Fruit fly (Drosophila melanogaster): ENCODE data around the gene cm.

cm gene

DNA sequence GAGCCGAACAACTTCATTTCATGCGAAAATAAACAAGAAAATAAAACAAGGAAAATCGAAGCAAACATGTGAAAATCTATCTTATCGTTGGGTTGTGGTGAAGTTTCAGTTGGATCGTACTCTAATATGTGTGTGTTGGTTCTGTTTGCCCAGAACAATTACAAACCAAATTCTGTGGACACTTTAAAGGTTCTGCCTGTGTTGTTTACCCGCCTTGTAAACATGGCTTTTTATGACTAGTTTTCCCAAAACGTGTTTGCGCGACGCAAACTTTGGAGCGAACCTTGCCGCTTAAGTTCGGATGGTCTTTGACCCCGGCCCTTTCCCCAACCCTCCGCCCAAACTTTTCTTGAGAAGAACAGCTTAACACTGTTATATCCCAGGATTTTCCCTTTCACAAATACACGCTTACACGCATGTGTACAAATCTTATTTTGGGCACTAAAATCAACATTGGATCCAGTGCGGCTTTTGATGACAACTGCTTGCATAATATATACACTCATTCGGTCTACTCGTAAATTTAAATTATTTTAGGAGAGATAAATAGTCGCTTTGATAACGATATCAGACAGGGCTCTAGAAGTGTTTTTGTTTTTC is 6.7 kb downstream of the cm start (continued):
- TF ChIP-seq sr (GFP tag; IDR thresholded peaks at IDR 0.05) (peak; percentile 54; the same call in 1 of the 3 replicates), CG17361 (GFP tag; IDR thresholded peaks at IDR 0.05) (peak; percentile 70; the same call in 2 of the 3 replicates), CG12236 (GFP tag; optimal IDR thresholded peaks at IDR 0.05) (peak; percentile 97), CG12744 (GFP tag; optimal IDR thresholded peaks at IDR 0.05) (peak; percentile 77), sisA (GFP tag; IDR thresholded peaks at IDR 0.05) (peak; percentile 18; the same call in 1 of the 2 replicates), caup (GFP tag; optimal IDR thresholded peaks at IDR 0.05; ENCODE audit: severe bottlenecking) (peak; percentile 84), CG4707 (GFP tag; optimal IDR thresholded peaks at IDR 0.05) (peak; percentile 79), ttk (GFP tag; IDR thresholded peaks at IDR 0.05) (peak; percentile 39; the same call in 1 of the 2 replicates), HmgZ (tag; optimal IDR thresholded peaks at IDR 0.05) (peak; percentile 83), org-1 (GFP tag; optimal IDR thresholded peaks at IDR 0.05) (peak; percentile 92), CG2129 (GFP tag; IDR thresholded peaks at IDR 0.05; ENCODE audit: partially characterized antibody) (no peak), Oli (tag; optimal IDR thresholded peaks at IDR 0.05) (peak; percentile 39), CG15011 (GFP tag; optimal IDR thresholded peaks at IDR 0.05) (peak; percentile 81), CG6175 (GFP tag; IDR thresholded peaks at IDR 0.05) (0 out of 3 replicates have a peak, but pooled peaks have one; percentile 32), CG17328 (GFP tag; IDR thresholded peaks at IDR 0.05) (peak; percentile 74), nmo (GFP tag; optimal IDR thresholded peaks at IDR 0.05) (peak; percentile 10), sob (GFP tag; IDR thresholded peaks at IDR 0.05) (peak; percentile 86), vfl (GFP tag; optimal IDR thresholded peaks at IDR 0.05) (peak; percentile 55), Hsf (GFP tag; optimal IDR thresholded peaks at IDR 0.05) (peak; percentile 56), HLH4C (GFP tag; IDR thresholded peaks at IDR 0.05; ENCODE audit: partially characterized antibody) (no peak), CG2120 (GFP tag; optimal IDR thresholded peaks at IDR 0.05) (peak; percentile 46), tx (GFP tag; optimal IDR thresholded peaks at IDR 0.05) (peak; percentile 73), slbo (GFP tag; IDR thresholded peaks at IDR 0.05) (0 out of 2 replicates have a peak, but pooled peaks have one; percentile 23), CG16815 (GFP tag; optimal IDR thresholded peaks at IDR 0.05) (peak; percentile 48), ftz-f1 (GFP tag; optimal IDR thresholded peaks at IDR 0.05) (no peak), CG11723 (GFP tag; optimal IDR thresholded peaks at IDR 0.05) (peak; percentile 84), pita (GFP tag; optimal IDR thresholded peaks at IDR 0.05) (no peak), CG15073 (GFP tag; optimal IDR thresholded peaks at IDR 0.05) (peak; percentile 14), NK7.1 (GFP tag; optimal IDR thresholded peaks at IDR 0.05) (peak; percentile 69), CG2678 (tag; optimal IDR thresholded peaks at IDR 0.05) (peak; percentile 88), sc (optimal IDR thresholded peaks at IDR 0.05) (no peak), sc (GFP tag; optimal IDR thresholded peaks at IDR 0.05) (peak; percentile 90), CG11085 (GFP tag; IDR thresholded peaks at IDR 0.05) (peak; percentile 42; the same call in 1 of the 2 replicates), CG13624 (GFP tag; optimal IDR thresholded peaks at IDR 0.05) (peak; percentile 73), sd (tag; optimal IDR thresholded peaks at IDR 0.05) (peak; percentile 59), mld (GFP tag; IDR thresholded peaks at IDR 0.05; ENCODE audit: partially characterized antibody) (no peak), CG15269 (tag; optimal IDR thresholded peaks at IDR 0.05) (peak; percentile 67), CG15601 (tag; optimal IDR thresholded peaks at IDR 0.05) (peak; percentile 96), PHDP (tag; optimal IDR thresholded peaks at IDR 0.05) (peak; percentile 78), Bgb (GFP tag; IDR thresholded peaks at IDR 0.05; ENCODE audit: partially characterized antibody) (no peak), tgo (GFP tag; IDR thresholded peaks at IDR 0.05) (no peak; the same call in 2 of the 3 replicates), cg (GFP tag; optimal IDR thresholded peaks at IDR 0.05) (peak; percentile 13), btn (GFP tag; optimal IDR thresholded peaks at IDR 0.05) (peak; percentile 88), Dfd (GFP tag; optimal IDR thresholded peaks at IDR 0.05) (no peak), trh (GFP tag; optimal IDR thresholded peaks at IDR 0.05) (peak; percentile 83), CG7271 (tag; optimal IDR thresholded peaks at IDR 0.05) (peak; percentile 80), CG10462 (GFP tag; optimal IDR thresholded peaks at IDR 0.05) (peak; percentile 87), H15 (GFP tag; IDR thresholded peaks at IDR 0.05) (peak; percentile 54; the same call in 1 of the 3 replicates), Awh (GFP tag; IDR thresholded peaks at IDR 0.05) (peak; percentile 90), CG11696 (GFP tag; IDR thresholded peaks at IDR 0.05) (peak; percentile 44; the same call in 1 of the 2 replicates)
